Fruit fly (Drosophila melanogaster) whole organism, embryonic: Measurements from ENCODE around the gene CG12951.
A peak's percentile ranks its signal among the peaks of the same experiment; 100 is the strongest.

Experiments
- Adf1 ChIP-seq: fragments of 200-800 bp; sonication (Bioruptor generic); IDR thresholded peaks from 2 replicates; pipeline ENCODE4 v1.3.6; 2022; ENCODE audit warnings: missing biosample characterization, missing genetic modification characterization
- B-H2 ChIP-seq: fragments of 200-800 bp; sonication (Bioruptor generic); optimal IDR thresholded peaks from 2 replicates; lab custom pipeline; 2018; ENCODE audit warnings: missing biosample characterization, mild to moderate bottlenecking, missing genetic modification characterization
- CG13424 ChIP-seq: fragments of 200-800 bp; sonication (Bioruptor generic); optimal IDR thresholded peaks from 2 replicates; lab custom pipeline; 2019; ENCODE audit warnings: missing biosample characterization, mild to moderate bottlenecking, missing genetic modification characterization, moderate library complexity
- CG13894 ChIP-seq: fragments of 200-800 bp; sonication (Bioruptor generic); optimal IDR thresholded peaks from 3 replicates; lab custom pipeline; 2018; ENCODE audit warnings: missing biosample characterization, mild to moderate bottlenecking, missing genetic modification characterization, moderate library complexity
- CG14014 ChIP-seq: fragments of 200-800 bp; sonication (Bioruptor generic); IDR thresholded peaks from 2 replicates; pipeline ENCODE4 v1.3.6; 2022; ENCODE audit warnings: missing biosample characterization, missing genetic modification characterization
- CG14860 ChIP-seq: fragments of 200-800 bp; sonication (Bioruptor generic); IDR thresholded peaks from 3 replicates; pipeline ENCODE4 v1.3.6; 2022; ENCODE audit warnings: missing biosample characterization, missing genetic modification characterization; ENCODE audit not compliant: partially characterized antibody
- CG17361 ChIP-seq: fragments of 200-800 bp; sonication (Bioruptor generic); IDR thresholded peaks from 3 replicates; pipeline ENCODE4 v1.3.6; 2022; ENCODE audit warnings: missing biosample characterization, missing genetic modification characterization
- CG2116 ChIP-seq: fragments of 200-800 bp; sonication (Bioruptor generic); optimal IDR thresholded peaks from 3 replicates; lab custom pipeline; 2018; ENCODE audit warnings: missing biosample characterization, mild to moderate bottlenecking, missing genetic modification characterization
- CG2129 ChIP-seq: fragments of 200-800 bp; sonication (Bioruptor generic); IDR thresholded peaks from 2 replicates; pipeline ENCODE4 v1.3.6; 2022; ENCODE audit warnings: missing biosample characterization, missing genetic modification characterization; ENCODE audit not compliant: partially characterized antibody
- CG2199 ChIP-seq: fragments of 200-800 bp; sonication (Bioruptor generic); IDR thresholded peaks from 3 replicates; pipeline ENCODE4 v1.3.6; 2022; ENCODE audit warnings: missing biosample characterization, missing genetic modification characterization
- CG32532 ChIP-seq: fragments of 200-800 bp; sonication (Bioruptor generic); IDR thresholded peaks from 2 replicates; pipeline ENCODE4 v1.3.6; 2022; ENCODE audit warnings: missing biosample characterization, missing genetic modification characterization
- CG34422 ChIP-seq: fragments of 200-800 bp; sonication (Bioruptor generic); IDR thresholded peaks from 3 replicates; pipeline ENCODE4 v1.3.6; 2022; ENCODE audit warnings: missing biosample characterization, missing genetic modification characterization
- CG3995 ChIP-seq: fragments of 200-800 bp; sonication (Bioruptor generic); optimal IDR thresholded peaks from 3 replicates; lab custom pipeline; 2016; ENCODE audit warnings: missing biosample characterization, missing genetic modification characterization
- CG4707 ChIP-seq: fragments of 200-800 bp; sonication (Bioruptor generic); optimal IDR thresholded peaks from 2 replicates; lab custom pipeline; 2018; ENCODE audit warnings: missing biosample characterization, mild to moderate bottlenecking, missing genetic modification characterization, moderate library complexity
- CG6683 ChIP-seq: fragments of 200-800 bp; sonication (Bioruptor generic); optimal IDR thresholded peaks from 2 replicates; lab custom pipeline; 2017; ENCODE audit warnings: missing biosample characterization, mild to moderate bottlenecking, missing genetic modification characterization, missing genetic modification reagents
- CG6791 ChIP-seq: fragments of 200-800 bp; sonication (Bioruptor generic); IDR thresholded peaks from 3 replicates; pipeline ENCODE4 v1.3.6; 2022; ENCODE audit warnings: missing biosample characterization, missing genetic modification characterization; ENCODE audit not compliant: partially characterized antibody
- CG7963 ChIP-seq: fragments of 200-800 bp; sonication (Bioruptor generic); IDR thresholded peaks from 3 replicates; pipeline ENCODE4 v1.3.6; 2022; ENCODE audit warnings: missing biosample characterization, missing genetic modification characterization; ENCODE audit not compliant: partially characterized antibody
- CG8924 ChIP-seq: fragments of 200-800 bp; optimal IDR thresholded peaks from 3 replicates; lab custom pipeline; 2019; ENCODE audit warnings: missing biosample characterization, mild to moderate bottlenecking, missing genetic modification characterization, moderate library complexity
- Dek ChIP-seq: fragments of 200-800 bp; sonication (Bioruptor generic); optimal IDR thresholded peaks from 3 replicates; lab custom pipeline; 2019; ENCODE audit warnings: missing biosample characterization, mild to moderate bottlenecking, missing genetic modification characterization, moderate library complexity
- HHEX ChIP-seq: fragments of 200-800 bp; sonication (Bioruptor generic); optimal IDR thresholded peaks from 3 replicates; lab custom pipeline; 2017; ENCODE audit warnings: missing biosample characterization, mild to moderate bottlenecking, missing genetic modification characterization, missing genetic modification reagents
- Hmx ChIP-seq: fragments of 200-800 bp; sonication (Bioruptor generic); optimal IDR thresholded peaks from 2 replicates; lab custom pipeline; 2016; ENCODE audit warnings: missing biosample characterization, missing genetic modification characterization
- Hr78 ChIP-seq, 2 experiments: fragments of 200-800 bp in 1 of 2; fragments of >200 bp in 1 of 2; sonication (Bioruptor generic) in 1 of 2; optimal IDR thresholded peaks; 2 replicates each; lab custom pipeline; 2017 to 2019; ENCODE audit warnings: missing biosample characterization in 2 of 2, missing genetic modification characterization in 2 of 2, mild to moderate bottlenecking in 1 of 2, moderate library complexity in 1 of 2
- MBD-R2 ChIP-seq: fragments of 200-800 bp; sonication (Bioruptor generic); IDR thresholded peaks from 2 replicates; pipeline ENCODE4 v1.3.6; 2022; ENCODE audit warnings: missing biosample characterization, missing genetic modification characterization
- Mad ChIP-seq: fragments of 200-800 bp; sonication (Bioruptor generic); optimal IDR thresholded peaks from 2 replicates; lab custom pipeline; 2016; ENCODE audit warnings: missing biosample characterization, missing genetic modification characterization
- Nf-YB ChIP-seq: fragments of 200-800 bp; sonication (Bioruptor generic); optimal IDR thresholded peaks from 3 replicates; lab custom pipeline; 2019; ENCODE audit warnings: missing biosample characterization, mild to moderate bottlenecking, missing genetic modification characterization, moderate library complexity
- Nf-YC ChIP-seq: fragments of 200-800 bp; optimal IDR thresholded peaks from 3 replicates; lab custom pipeline; 2019; ENCODE audit warnings: missing biosample characterization, mild to moderate bottlenecking, missing genetic modification characterization, moderate library complexity
- Ptx1 ChIP-seq: fragments of 200-800 bp; sonication (Bioruptor generic); IDR thresholded peaks from 2 replicates; pipeline ENCODE4 v1.3.6; 2022; ENCODE audit warnings: missing biosample characterization, missing genetic modification characterization
- Sox100B ChIP-seq: fragments of 200-800 bp; sonication (Bioruptor generic); optimal IDR thresholded peaks from 3 replicates; lab custom pipeline; 2018; ENCODE audit warnings: missing biosample characterization, mild to moderate bottlenecking, missing genetic modification characterization
- Vsx1 ChIP-seq: fragments of 200-800 bp; sonication (Bioruptor generic); optimal IDR thresholded peaks from 2 replicates; lab custom pipeline; 2017; ENCODE audit warnings: missing biosample characterization, mild to moderate bottlenecking, missing genetic modification characterization, missing genetic modification reagents
- abd-A ChIP-seq: fragments of 200-800 bp; sonication (Bioruptor generic); optimal IDR thresholded peaks from 3 replicates; lab custom pipeline; 2019; ENCODE audit warnings: missing biosample characterization, mild to moderate bottlenecking, missing genetic modification characterization, moderate library complexity
- al ChIP-seq: fragments of 200-800 bp; sonication (Bioruptor generic); IDR thresholded peaks from 2 replicates; pipeline ENCODE4 v1.3.6; 2022; ENCODE audit warnings: missing biosample characterization, missing genetic modification characterization
- eve ChIP-seq, 2 experiments: fragments of >200 bp; optimal IDR thresholded peaks; 2 replicates each; lab custom pipeline; 2017; ENCODE audit warnings: missing biosample characterization in 2 of 2, missing genetic modification characterization in 2 of 2
- exex ChIP-seq: fragments of 200-800 bp; sonication (Bioruptor generic); optimal IDR thresholded peaks from 4 replicates; lab custom pipeline; 2018; ENCODE audit warnings: missing biosample characterization, mild to moderate bottlenecking, missing genetic modification characterization, moderate library complexity
- gcm2 ChIP-seq: fragments of 200-800 bp; sonication (Bioruptor generic); optimal IDR thresholded peaks from 2 replicates; lab custom pipeline; 2016; ENCODE audit warnings: missing biosample characterization, missing genetic modification characterization
- hb ChIP-seq: fragments of 200-800 bp; sonication (Bioruptor generic); IDR thresholded peaks from 3 replicates; pipeline ENCODE4 v1.3.6; 2022; ENCODE audit warnings: missing biosample characterization, missing genetic modification characterization; ENCODE audit not compliant: partially characterized antibody
- insv ChIP-seq, 2 experiments: fragments of 200-800 bp; sonication (Bioruptor generic); optimal IDR thresholded peaks; 3 replicates each; lab custom pipeline; 2016 to 2018; ENCODE audit warnings: missing biosample characterization in 2 of 2, missing genetic modification characterization in 2 of 2
- ken ChIP-seq: fragments of 200-800 bp; sonication (Bioruptor generic); IDR thresholded peaks from 3 replicates; pipeline ENCODE4 v1.3.6; 2022; ENCODE audit warnings: missing biosample characterization, missing genetic modification characterization
- knrl ChIP-seq: fragments of 200-800 bp; sonication (Bioruptor generic); IDR thresholded peaks from 3 replicates; pipeline ENCODE4 v1.3.6; 2022; ENCODE audit warnings: missing biosample characterization, missing genetic modification characterization; ENCODE audit not compliant: partially characterized antibody
- maf-S ChIP-seq: fragments of 200-800 bp; sonication (Bioruptor generic); optimal IDR thresholded peaks from 2 replicates; lab custom pipeline; 2016; ENCODE audit warnings: missing biosample characterization, missing genetic modification characterization
- nerfin-2 ChIP-seq: fragments of 200-800 bp; sonication (Bioruptor generic); IDR thresholded peaks from 2 replicates; pipeline ENCODE4 v1.3.6; 2022; ENCODE audit warnings: missing biosample characterization, missing genetic modification characterization; ENCODE audit not compliant: partially characterized antibody
- prd ChIP-seq, 3 experiments: fragments of >200 bp in 2 of 3; fragments of 200-800 bp in 1 of 3; sonication (Bioruptor generic) in 1 of 3; optimal IDR thresholded peaks in 2 of 3; IDR thresholded peaks in 1 of 3; 2 replicates in 2 of 3; 3 replicates in 1 of 3; pipeline versions ENCODE4 v1.3.6 to Lab custom; 2017 to 2022; ENCODE audit warnings: missing biosample characterization in 1 of 3, missing genetic modification characterization in 1 of 3
- row ChIP-seq: fragments of 200-800 bp; sonication (Bioruptor generic); IDR thresholded peaks from 3 replicates; pipeline ENCODE4 v1.3.6; 2022; ENCODE audit warnings: missing biosample characterization, missing genetic modification characterization
- scrt ChIP-seq: fragments of 200-800 bp; sonication (Bioruptor generic); optimal IDR thresholded peaks from 2 replicates; lab custom pipeline; 2018; ENCODE audit warnings: missing biosample characterization, mild to moderate bottlenecking, missing genetic modification characterization, moderate library complexity
- sd ChIP-seq: fragments of 200-800 bp; sonication (Bioruptor generic); optimal IDR thresholded peaks from 3 replicates; lab custom pipeline; 2018; ENCODE audit warnings: missing biosample characterization, mild to moderate bottlenecking, missing genetic modification characterization, moderate library complexity
- zfh2 ChIP-seq: fragments of 200-800 bp; sonication (Bioruptor generic); optimal IDR thresholded peaks from 2 replicates; lab custom pipeline; 2016; ENCODE audit warnings: missing biosample characterization, missing genetic modification characterization

CG12951 gene

dm6 chr3R:9334592-9335518 is 4.7 kb upstream of the CG12951 start, which contains the start of the genes Aduk and pasi2 (continued):
- TF ChIP-seq CG2199 (GFP tag; lab: Robert Waterston, UW) (0 out of 3 replicates have a peak, but pooled peaks have one; percentile 8), CG8924 (tag; lab: Kevin White, UChicago) (peak; percentile 13), knrl (GFP tag; lab: Robert Waterston, UW) (peak; percentile 68), hb (GFP tag; lab: Robert Waterston, UW) (0 out of 3 replicates have a peak, but pooled peaks have one; percentile 21), Hmx (GFP tag; lab: Kevin White, UChicago) (no peak), Nf-YC (peak; percentile 99), prd (optimal IDR thresholded peaks at IDR 0.05; lab: Kevin White, UChicago) (no peak), prd (GFP tag; IDR thresholded peaks at IDR 0.05; lab: Robert Waterston, UW) (no peak), CG13894 (tag; lab: Kevin White, UChicago) (peak; percentile 17), CG6683 (GFP tag; lab: Kevin White, UChicago) (no peak), nerfin-2 (GFP tag; lab: Robert Waterston, UW) (peak; percentile 11; the same call in 1 of the 2 replicates), CG14014 (GFP tag; lab: Robert Waterston, UW) (peak; percentile 35; the same call in 1 of the 2 replicates), CG14860 (GFP tag; lab: Robert Waterston, UW) (peak; percentile 45), al (GFP tag; lab: Robert Waterston, UW) (no peak), Hr78 (GFP tag; optimal IDR thresholded peaks at IDR 0.05; lab: Kevin White, UChicago) (no peak), Ptx1 (GFP tag; lab: Robert Waterston, UW) (no peak), sd (tag; lab: Kevin White, UChicago) (peak; percentile 87), insv (GFP tag; optimal IDR thresholded peaks at IDR 0.05; lab: Kevin White, UChicago) (peak in 1 of 2 experiments; percentile 31), CG2116 (GFP tag; lab: Kevin White, UChicago) (peak; percentile 88), abd-A (peak; percentile 16), ken (no peak), CG34422 (GFP tag; lab: Robert Waterston, UW) (peak; percentile 6; the same call in 1 of the 3 replicates), CG32532 (GFP tag; lab: Robert Waterston, UW) (0 out of 2 replicates have a peak, but pooled peaks have one; percentile 29), maf-S (GFP tag; lab: Kevin White, UChicago) (no peak), CG3995 (GFP tag; lab: Kevin White, UChicago) (peak; percentile 85), HHEX (GFP tag; lab: Kevin White, UChicago) (no peak), CG17361 (peak; percentile 74; the same call in 2 of the 3 replicates), Nf-YB (GFP tag; lab: Kevin White, UChicago) (peak; percentile 93), Sox100B (GFP tag; lab: Kevin White, UChicago) (no peak), CG4707 (GFP tag; lab: Kevin White, UChicago) (no peak), exex (peak; percentile 5), CG6791 (GFP tag; lab: Robert Waterston, UW) (peak; percentile 71), MBD-R2 (peak; percentile 37; the same call in 1 of the 2 replicates), CG7963 (peak; percentile 46; the same call in 1 of the 3 replicates), Adf1 (GFP tag; lab: Robert Waterston, UW) (peak; percentile 76), Vsx1 (GFP tag; lab: Kevin White, UChicago) (peak; percentile 84), row (peak; percentile 40; the same call in 2 of the 3 replicates), scrt (GFP tag; lab: Kevin White, UChicago) (peak; percentile 96), B-H2 (GFP tag; lab: Kevin White, UChicago) (peak; percentile 77), CG2129 (peak; percentile 38), Mad (peak; percentile 27), Dek (peak; percentile 43), CG13424 (tag; lab: Kevin White, UChicago) (no peak), eve (GFP tag; optimal IDR thresholded peaks at IDR 0.05; lab: Kevin White, UChicago) (peak in 1 of 2 experiments; percentile 53), gcm2 (GFP tag; lab: Kevin White, UChicago) (no peak), zfh2 (GFP tag; lab: Kevin White, UChicago) (peak; percentile 2)
